Fruit fly (Drosophila melanogaster): ENCODE data around the gene Qsox4.

The Qsox4 gene

DNA sequence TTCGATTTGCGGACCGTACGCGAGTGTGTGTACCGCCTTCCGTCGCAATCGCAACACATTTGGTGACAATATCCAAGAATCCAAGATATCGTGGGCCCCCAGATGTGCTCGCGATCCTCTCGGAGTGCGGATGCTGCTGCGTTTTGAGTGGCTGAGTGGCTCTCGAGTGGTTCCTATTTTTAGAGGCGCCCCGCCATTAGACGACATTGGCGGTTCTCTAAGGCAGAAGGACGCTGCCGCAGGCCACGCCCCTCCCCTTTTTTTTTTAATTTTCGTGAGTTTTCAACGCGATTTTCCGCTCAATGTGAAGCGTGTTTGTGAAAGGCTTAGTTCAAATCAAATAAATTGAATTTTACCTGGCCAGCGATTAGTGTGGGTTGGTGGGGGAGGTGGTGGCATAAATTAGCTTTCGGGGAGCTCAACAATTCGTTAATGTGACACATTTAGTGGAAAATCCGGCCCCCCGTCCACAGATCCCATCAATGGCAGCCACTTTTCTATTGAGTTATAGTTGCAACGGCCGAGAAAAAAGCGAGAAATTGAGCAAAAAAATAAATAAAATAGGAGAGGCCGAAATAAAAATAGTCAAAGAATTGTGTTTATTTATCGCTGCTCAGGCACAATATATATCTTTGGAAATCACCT, 15.9 kb downstream of the Qsox4 start, which contains the start of gene nau (continued):
- peak; percentile 1 for TF ChIP-seq abd-A (tag; optimal IDR thresholded peaks at IDR 0.05)
- no peak for TF ChIP-seq Dip3 (GFP tag; optimal IDR thresholded peaks at IDR 0.05)
- 0 out of 4 replicates have a peak, but pooled peaks have one; percentile 15 for TF ChIP-seq chinmo (GFP tag; IDR thresholded peaks at IDR 0.05; ENCODE audit: partially characterized antibody)
- TF ChIP-seq CG13296 (GFP tag; optimal IDR thresholded peaks at IDR 0.05) = no peak
- peak; percentile 92 for TF ChIP-seq Ets65A (GFP tag)
- TF ChIP-seq gfzf (GFP tag; optimal IDR thresholded peaks at IDR 0.05) = no peak
- TF ChIP-seq Antp (GFP tag; optimal IDR thresholded peaks at IDR 0.05) = no peak
- TF ChIP-seq sd (tag; optimal IDR thresholded peaks at IDR 0.05) = peak; percentile 65
- TF ChIP-seq gsb (GFP tag; IDR thresholded peaks at IDR 0.05) = no peak
- TF ChIP-seq E2f1 (GFP tag; IDR thresholded peaks at IDR 0.05) = no peak

DNA sequence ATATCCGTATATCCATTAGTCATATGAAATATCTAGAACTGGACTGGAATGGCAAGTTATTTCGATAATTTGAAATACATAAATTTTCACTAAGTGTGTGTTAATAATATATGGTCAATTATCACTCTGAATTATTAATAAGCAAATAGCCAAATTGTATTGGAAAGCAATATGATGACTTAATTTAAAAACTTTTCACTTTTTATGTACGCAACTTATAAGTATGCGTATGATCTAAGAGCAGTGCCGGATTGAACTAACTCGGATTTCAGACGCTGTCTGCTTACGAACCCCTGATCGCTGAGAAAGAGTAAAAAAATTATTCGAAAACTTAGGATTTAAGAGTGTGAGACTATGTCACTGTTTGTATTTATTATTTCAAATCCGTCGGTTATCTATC, 19.0 kb downstream of the Qsox4 start, which contains the start of gene CG10232:
CG10232 (minus strand) TSS at position 101 of the 400 bp plus-strand sequence.
- no peak for TF ChIP-seq dmrt99B (tag; optimal IDR thresholded peaks at IDR 0.05)

DNA sequence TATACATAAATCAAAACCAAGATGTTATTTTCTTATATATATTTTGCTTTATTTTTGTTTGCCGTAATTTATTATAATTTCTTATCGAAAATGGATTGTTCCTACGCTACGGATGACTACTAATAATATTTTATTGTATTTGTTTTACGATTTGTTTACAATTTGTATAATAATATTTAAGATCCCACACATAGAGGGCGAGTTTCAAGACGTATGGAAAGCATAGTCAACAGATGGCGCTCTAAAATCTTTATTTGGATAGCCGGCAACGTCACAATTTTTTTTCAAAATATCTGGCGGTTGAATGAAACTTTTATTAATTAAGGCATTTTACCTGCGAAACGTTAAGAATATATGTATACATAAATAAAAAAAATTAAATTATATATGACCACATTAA, 19.4 kb downstream of the Qsox4 start:
- TF ChIP-seq CG15601 (tag; optimal IDR thresholded peaks at IDR 0.05) = peak; percentile 52
- 0 out of 2 replicates have a peak, but pooled peaks have one; percentile 6 for TF ChIP-seq CG14441 (GFP tag; IDR thresholded peaks at IDR 0.05)
- no peak for TF ChIP-seq BtbVII (GFP tag; optimal IDR thresholded peaks at IDR 0.05)
- TF ChIP-seq nmo (GFP tag; optimal IDR thresholded peaks at IDR 0.05) = peak; percentile 50
- peak; percentile 36 for TF ChIP-seq CG5245 (GFP tag; optimal IDR thresholded peaks at IDR 0.05)
- TF ChIP-seq CG1603 (tag; optimal IDR thresholded peaks at IDR 0.05) = peak; percentile 47
- no peak for TF ChIP-seq CG10321 (GFP tag; IDR thresholded peaks at IDR 0.05)
- TF ChIP-seq Hmr (GFP tag; optimal IDR thresholded peaks at IDR 0.05) = peak; percentile 76
- TF ChIP-seq Bgb (GFP tag; IDR thresholded peaks at IDR 0.05; ENCODE audit: partially characterized antibody) = peak; percentile 42; the same call in 1 of the 2 replicates
- TF ChIP-seq HmgZ (tag; optimal IDR thresholded peaks at IDR 0.05) = peak; percentile 84
- TF ChIP-seq grau (tag; optimal IDR thresholded peaks at IDR 0.05) = peak; percentile 56
- TF ChIP-seq CG10267 (tag; optimal IDR thresholded peaks at IDR 0.05) = peak; percentile 42
- TF ChIP-seq zfh1 (GFP tag; IDR thresholded peaks at IDR 0.05) = no peak
- TF ChIP-seq Opbp (GFP tag; IDR thresholded peaks at IDR 0.05; ENCODE audit: partially characterized antibody) = no peak
- TF ChIP-seq PHDP (tag; optimal IDR thresholded peaks at IDR 0.05) = peak; percentile 64
- TF ChIP-seq gcm (GFP tag; optimal IDR thresholded peaks at IDR 0.05) = no peak
- peak; percentile 15 for TF ChIP-seq phol (tag; optimal IDR thresholded peaks at IDR 0.05)
- no peak for TF ChIP-seq wor (GFP tag; IDR thresholded peaks at IDR 0.05)
- peak; percentile 40; the same call in 1 of the 2 replicates for TF ChIP-seq vvl (GFP tag; IDR thresholded peaks at IDR 0.05)
- peak; percentile 27 for TF ChIP-seq Fer3 (tag; optimal IDR thresholded peaks at IDR 0.05)
- TF ChIP-seq scrt (GFP tag; optimal IDR thresholded peaks at IDR 0.05) = no peak
- TF ChIP-seq CG10431 (GFP tag; optimal IDR thresholded peaks at IDR 0.05) = no peak
- TF ChIP-seq CG1233 (GFP tag; optimal IDR thresholded peaks at IDR 0.05) = no peak
- TF ChIP-seq CG13775 (GFP tag; optimal IDR thresholded peaks at IDR 0.05) = peak; percentile 3
- TF ChIP-seq dimm (GFP tag; IDR thresholded peaks at IDR 0.05) = no peak
- no peak for TF ChIP-seq klu (GFP tag; IDR thresholded peaks at IDR 0.05)
- no peak for TF ChIP-seq CG8359 (GFP tag; optimal IDR thresholded peaks at IDR 0.05; ENCODE audit: borderline replicate concordance)
- no peak; the same call in 2 of the 3 replicates for TF ChIP-seq CG11560 (tag; IDR thresholded peaks at IDR 0.05)
- TF ChIP-seq CG1792 (GFP tag; optimal IDR thresholded peaks at IDR 0.05) = no peak
- peak; percentile 65 for TF ChIP-seq CG3847 (GFP tag; IDR thresholded peaks at IDR 0.05)
- TF ChIP-seq Spps (tag; optimal IDR thresholded peaks at IDR 0.05) = no peak
- TF ChIP-seq CG2120 (GFP tag; optimal IDR thresholded peaks at IDR 0.05) = peak; percentile 43
- peak; percentile 22; the same call in 1 of the 2 replicates for TF ChIP-seq onecut (GFP tag; IDR thresholded peaks at IDR 0.05)
- TF ChIP-seq zen2 (GFP tag; IDR thresholded peaks at IDR 0.05; ENCODE audit: partially characterized antibody) = no peak
- peak; percentile 18 for TF ChIP-seq az2 (GFP tag; optimal IDR thresholded peaks at IDR 0.05)

Measured in whole organism, embryonic.